Fruit fly (Drosophila melanogaster) whole organism, embryonic: ENCODE measurements around the gene CG43925.
A peak's percentile ranks its signal among the peaks of the same experiment; 100 is the strongest.

Source experiments
- Atf6 ChIP-seq: fragments of 200-800 bp; sonication (Bioruptor generic); IDR thresholded peaks from 2 replicates; pipeline ENCODE4 v1.3.6; 2022; ENCODE audit warnings: missing biosample characterization, missing genetic modification characterization
- B-H1 ChIP-seq: fragments of 200-800 bp; sonication (Bioruptor generic); IDR thresholded peaks from 3 replicates; pipeline ENCODE4 v1.3.6; 2022; ENCODE audit warnings: missing biosample characterization, missing genetic modification characterization
- BEAF-32 ChIP-seq: fragments of 200-800 bp; sonication (Bioruptor generic); optimal IDR thresholded peaks from 3 replicates; lab custom pipeline; 2017; ENCODE audit warnings: missing biosample characterization, missing genetic modification characterization, mild to moderate bottlenecking, moderate library complexity, missing genetic modification reagents
- Blimp-1 ChIP-seq: fragments of 200-800 bp; sonication (Bioruptor generic); optimal IDR thresholded peaks from 3 replicates; lab custom pipeline; 2018; ENCODE audit warnings: missing biosample characterization, missing genetic modification characterization, mild to moderate bottlenecking, moderate library complexity, missing genetic modification reagents
- CG1024 ChIP-seq: fragments of 200-800 bp; sonication (Bioruptor generic); IDR thresholded peaks from 2 replicates; pipeline ENCODE4 v1.3.6; 2022; ENCODE audit warnings: missing biosample characterization, missing genetic modification characterization
- CG10979 ChIP-seq: fragments of 200-800 bp; sonication (Bioruptor generic); optimal IDR thresholded peaks from 2 replicates; lab custom pipeline; 2018; ENCODE audit warnings: missing biosample characterization, mild to moderate bottlenecking, missing genetic modification characterization, moderate library complexity
- CG11504 ChIP-seq: fragments of 200-800 bp; sonication (Bioruptor generic); optimal IDR thresholded peaks from 3 replicates; lab custom pipeline; 2019; ENCODE audit warnings: missing biosample characterization, mild to moderate bottlenecking, missing genetic modification characterization, moderate library complexity
- CG11560 ChIP-seq: fragments of 200-800 bp; sonication (Bioruptor generic); IDR thresholded peaks from 3 replicates; pipeline ENCODE4 v1.3.6; 2022; ENCODE audit warnings: missing biosample characterization, missing genetic modification characterization
- CG15696 ChIP-seq: fragments of 200-800 bp; sonication (Bioruptor generic); optimal IDR thresholded peaks from 2 replicates; lab custom pipeline; 2019; ENCODE audit warnings: missing biosample characterization, mild to moderate bottlenecking, missing genetic modification characterization, moderate library complexity
- CG17612 ChIP-seq: fragments of 200-800 bp; sonication (Bioruptor generic); IDR thresholded peaks from 2 replicates; pipeline ENCODE4 v1.3.6; 2022; ENCODE audit warnings: missing biosample characterization, missing genetic modification characterization
- CG2120 ChIP-seq: fragments of 200-800 bp; sonication (Bioruptor generic); optimal IDR thresholded peaks from 3 replicates; lab custom pipeline; 2016; ENCODE audit warnings: missing biosample characterization, missing genetic modification characterization
- CG31441 ChIP-seq: fragments of 200-800 bp; sonication (Bioruptor generic); IDR thresholded peaks from 2 replicates; pipeline ENCODE4 v1.3.6; 2022; ENCODE audit warnings: missing biosample characterization, missing genetic modification characterization
- CG3726 ChIP-seq: fragments of 200-800 bp; sonication (Bioruptor generic); IDR thresholded peaks from 3 replicates; pipeline ENCODE4, ENCODE4 v1.3.6; 2022; ENCODE audit warnings: missing biosample characterization, missing genetic modification characterization
- CG4424 ChIP-seq: fragments of 200-800 bp; sonication (Bioruptor generic); optimal IDR thresholded peaks from 3 replicates; lab custom pipeline; 2016; ENCODE audit warnings: missing biosample characterization, missing genetic modification characterization
- CG4820 ChIP-seq: fragments of 200-800 bp; sonication (Bioruptor generic); optimal IDR thresholded peaks from 3 replicates; lab custom pipeline; 2016; ENCODE audit warnings: missing biosample characterization, missing genetic modification characterization
- CG6791 ChIP-seq: fragments of 200-800 bp; sonication (Bioruptor generic); IDR thresholded peaks from 3 replicates; pipeline ENCODE4 v1.3.6; 2022; ENCODE audit warnings: missing biosample characterization, missing genetic modification characterization; ENCODE audit not compliant: partially characterized antibody
- CG6854 ChIP-seq: fragments of 200-800 bp; sonication (Bioruptor generic); optimal IDR thresholded peaks from 3 replicates; lab custom pipeline; 2017; ENCODE audit warnings: missing biosample characterization, mild to moderate bottlenecking, missing genetic modification characterization
- CG7271 ChIP-seq: fragments of 200-800 bp; sonication (Bioruptor generic); optimal IDR thresholded peaks from 2 replicates; lab custom pipeline; 2018; ENCODE audit warnings: missing biosample characterization, mild to moderate bottlenecking, missing genetic modification characterization, moderate library complexity
- CG7357 ChIP-seq: fragments of 200-800 bp; sonication (Bioruptor generic); IDR thresholded peaks from 3 replicates; pipeline ENCODE4 v1.3.6; 2022; ENCODE audit warnings: missing biosample characterization, missing genetic modification characterization
- CG8089 ChIP-seq: fragments of 200-800 bp; sonication (Bioruptor generic); optimal IDR thresholded peaks from 3 replicates; lab custom pipeline; 2016; ENCODE audit warnings: missing biosample characterization, missing genetic modification characterization
- CG8388 ChIP-seq: fragments of 200-800 bp; sonication (Bioruptor generic); optimal IDR thresholded peaks from 2 replicates; lab custom pipeline; 2019; ENCODE audit warnings: missing biosample characterization, mild to moderate bottlenecking, missing genetic modification characterization, moderate library complexity
- CG9609 ChIP-seq: fragments of 200-800 bp; sonication (Bioruptor generic); optimal IDR thresholded peaks from 3 replicates; lab custom pipeline; 2016; ENCODE audit warnings: missing biosample characterization, missing genetic modification characterization
- Deaf1 ChIP-seq: fragments of 200-800 bp; optimal IDR thresholded peaks from 3 replicates; lab custom pipeline; 2019; ENCODE audit warnings: missing biosample characterization, mild to moderate bottlenecking, missing genetic modification characterization, moderate library complexity
- Dip2 ChIP-seq: fragments of 200-800 bp; sonication (Bioruptor generic); IDR thresholded peaks from 2 replicates; pipeline ENCODE4 v1.3.6; 2022; ENCODE audit warnings: missing biosample characterization, missing genetic modification characterization
- Ets97D ChIP-seq: fragments of 200-800 bp; sonication (Bioruptor generic); optimal IDR thresholded peaks from 3 replicates; lab custom pipeline; 2016; ENCODE audit warnings: missing biosample characterization, missing genetic modification characterization
- Fer2 ChIP-seq: fragments of 200-800 bp; sonication (Bioruptor generic); optimal IDR thresholded peaks from 2 replicates; lab custom pipeline; 2018; ENCODE audit warnings: missing biosample characterization, mild to moderate bottlenecking, missing genetic modification characterization, moderate library complexity
- H2.0 ChIP-seq: fragments of 200-800 bp; sonication (Bioruptor generic); IDR thresholded peaks from 2 replicates; pipeline ENCODE4 v1.3.6; 2022; ENCODE audit warnings: missing biosample characterization, missing genetic modification characterization
- HLHmδ ChIP-seq: fragments of 200-800 bp; sonication (Bioruptor generic); optimal IDR thresholded peaks from 2 replicates; lab custom pipeline; 2018; ENCODE audit warnings: missing biosample characterization, mild to moderate bottlenecking, missing genetic modification characterization, moderate library complexity
- Hr3 ChIP-seq: fragments of 200-800 bp; sonication (Bioruptor generic); optimal IDR thresholded peaks from 3 replicates; lab custom pipeline; 2016; ENCODE audit warnings: missing biosample characterization, missing genetic modification characterization
- Hsf ChIP-seq: fragments of 200-800 bp; sonication (Bioruptor generic); optimal IDR thresholded peaks from 3 replicates; lab custom pipeline; 2016; ENCODE audit warnings: missing biosample characterization, missing genetic modification characterization
- Usf ChIP-seq: fragments of 200-800 bp; sonication (Bioruptor generic); optimal IDR thresholded peaks from 2 replicates; lab custom pipeline; 2017; ENCODE audit warnings: missing genotype, missing biosample characterization, missing genetic modification characterization
- amos ChIP-seq: fragments of 200-800 bp; sonication (Bioruptor generic); IDR thresholded peaks from 2 replicates; pipeline ENCODE4 v1.3.6; 2022; ENCODE audit warnings: missing biosample characterization, missing genetic modification characterization; ENCODE audit not compliant: partially characterized antibody
- aop ChIP-seq: fragments of 200-800 bp; sonication (Bioruptor generic); IDR thresholded peaks from 2 replicates; pipeline ENCODE4 v1.3.6; 2022; ENCODE audit warnings: missing biosample characterization, missing genetic modification characterization
- caup ChIP-seq: fragments of 200-800 bp; sonication (Bioruptor generic); optimal IDR thresholded peaks from 3 replicates; lab custom pipeline; 2017; ENCODE audit warnings: missing biosample characterization, mild to moderate bottlenecking, missing genetic modification characterization, moderate library complexity; ENCODE audit not compliant: severe bottlenecking
- chn ChIP-seq: fragments of 200-800 bp; sonication (Bioruptor generic); optimal IDR thresholded peaks from 2 replicates; lab custom pipeline; 2016; ENCODE audit warnings: missing biosample characterization, missing genetic modification characterization
- dpn ChIP-seq, 2 experiments: fragments of 200-800 bp; sonication (Bioruptor generic); optimal IDR thresholded peaks; 3 replicates each; lab custom pipeline; 2016; ENCODE audit warnings: missing biosample characterization in 2 of 2, missing genetic modification characterization in 2 of 2
- fru ChIP-seq: fragments of >200 bp; optimal IDR thresholded peaks from 2 replicates; lab custom pipeline; 2017
- gce ChIP-seq: fragments of 200-800 bp; sonication (Bioruptor generic); IDR thresholded peaks from 3 replicates; pipeline ENCODE4 v1.3.6; 2022; ENCODE audit warnings: missing biosample characterization, missing genetic modification characterization
- gcm ChIP-seq: fragments of 200-800 bp; sonication (Bioruptor generic); optimal IDR thresholded peaks from 2 replicates; lab custom pipeline; 2019; ENCODE audit warnings: missing biosample characterization, mild to moderate bottlenecking, missing genetic modification characterization, moderate library complexity
- nerfin-1 ChIP-seq: fragments of 200-800 bp; sonication (Bioruptor generic); optimal IDR thresholded peaks from 3 replicates; lab custom pipeline; 2019; ENCODE audit warnings: missing biosample characterization, mild to moderate bottlenecking, missing genetic modification characterization, moderate library complexity
- phol ChIP-seq: fragments of 200-800 bp; sonication (Bioruptor generic); optimal IDR thresholded peaks from 3 replicates; lab custom pipeline; 2018; ENCODE audit warnings: missing biosample characterization, mild to moderate bottlenecking, missing genetic modification characterization, moderate library complexity
- pros ChIP-seq: fragments of 200-800 bp; sonication (Bioruptor generic); optimal IDR thresholded peaks from 3 replicates; lab custom pipeline; 2019; ENCODE audit warnings: missing biosample characterization, mild to moderate bottlenecking, missing genetic modification characterization, moderate library complexity
- salm ChIP-seq: fragments of 200-800 bp; sonication (Bioruptor generic); optimal IDR thresholded peaks from 2 replicates; lab custom pipeline; 2018; ENCODE audit warnings: missing biosample characterization, mild to moderate bottlenecking, missing genetic modification characterization
- sisA ChIP-seq: fragments of 200-800 bp; sonication (Bioruptor generic); IDR thresholded peaks from 2 replicates; pipeline ENCODE4 v1.3.6; 2022; ENCODE audit warnings: missing biosample characterization, missing genetic modification characterization
- sob ChIP-seq: fragments of 200-800 bp; sonication (Bioruptor generic); IDR thresholded peaks from 2 replicates; pipeline ENCODE4 v1.3.6; 2022; ENCODE audit warnings: missing biosample characterization, missing genetic modification characterization
- stwl ChIP-seq: fragments of 200-800 bp; sonication (Bioruptor generic); optimal IDR thresholded peaks from 3 replicates; lab custom pipeline; 2018; ENCODE audit warnings: missing biosample characterization, mild to moderate bottlenecking, missing genetic modification characterization, moderate library complexity
- tll ChIP-seq, 2 experiments: fragments of 200-800 bp in 1 of 2; fragments of >200 bp in 1 of 2; sonication (Bioruptor generic) in 1 of 2; optimal IDR thresholded peaks; 2 replicates each; lab custom pipeline; 2017 to 2019; ENCODE audit warnings: missing biosample characterization in 2 of 2, missing genetic modification characterization in 2 of 2, mild to moderate bottlenecking in 1 of 2, moderate library complexity in 1 of 2
- trh ChIP-seq: fragments of 200-800 bp; sonication (Bioruptor generic); optimal IDR thresholded peaks from 2 replicates; lab custom pipeline; 2016; ENCODE audit warnings: missing biosample characterization, missing genetic modification characterization
- ttk ChIP-seq: fragments of 200-800 bp; sonication (Bioruptor generic); IDR thresholded peaks from 2 replicates; pipeline ENCODE4 v2.1.2; 2022; ENCODE audit warnings: missing biosample characterization, missing genetic modification characterization
- vfl ChIP-seq: fragments of 200-800 bp; sonication (Bioruptor generic); optimal IDR thresholded peaks from 2 replicates; lab custom pipeline; 2016; ENCODE audit warnings: missing biosample characterization, missing genetic modification characterization
- zfh2 ChIP-seq: fragments of 200-800 bp; sonication (Bioruptor generic); optimal IDR thresholded peaks from 2 replicates; lab custom pipeline; 2016; ENCODE audit warnings: missing biosample characterization, missing genetic modification characterization

The CG43925 gene

DNA sequence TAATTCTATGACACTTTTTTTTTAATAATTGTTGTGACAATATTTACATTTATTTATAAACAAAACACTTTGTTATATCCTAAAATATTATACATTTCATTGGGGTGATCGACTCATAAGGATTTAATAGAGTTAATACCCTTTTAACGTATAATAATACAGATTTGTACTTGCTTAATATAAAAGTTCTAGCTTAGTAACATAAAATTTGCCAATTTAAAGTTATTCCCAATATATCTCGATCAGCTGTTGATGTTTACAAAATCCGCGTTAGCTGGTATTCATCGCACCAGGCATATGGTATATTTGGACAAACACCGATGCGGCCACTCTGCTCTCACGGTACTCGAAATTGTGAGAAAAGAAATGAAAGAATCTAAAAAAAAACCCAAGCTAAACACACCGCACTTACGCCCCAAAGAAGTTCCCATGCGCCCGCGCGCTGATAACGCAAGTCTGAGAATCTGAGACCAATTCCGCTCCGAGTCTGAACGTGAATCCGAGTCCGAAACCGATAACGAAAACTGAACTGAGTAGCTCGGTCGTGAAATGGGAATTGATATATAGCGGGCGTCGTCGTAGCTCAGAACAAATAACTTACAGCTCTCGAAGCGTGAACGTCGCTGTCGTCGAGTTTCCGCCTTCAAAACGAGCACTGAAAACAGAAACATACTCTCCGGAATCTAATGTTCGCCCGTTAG lies 27.4 kb downstream of the CG43925 start, which contains the start of gene Pect (continued):
- TF ChIP-seq Atf6 (GFP tag; lab: Robert Waterston, UW) = no peak
- TF ChIP-seq CG4820 = no peak
- TF ChIP-seq caup = peak; percentile 30
- TF ChIP-seq CG6854 = no peak
- TF ChIP-seq vfl (GFP tag; lab: Kevin White, UChicago) = no peak
- peak; percentile 55; the same call in 1 of the 2 replicates for TF ChIP-seq sob
- TF ChIP-seq ttk (GFP tag; lab: Robert Waterston, UW) = no peak
- no peak for TF ChIP-seq CG15696 (tag; lab: Kevin White, UChicago)
- no peak for TF ChIP-seq gcm (GFP tag; lab: Kevin White, UChicago)
- peak; percentile 63 for TF ChIP-seq phol (tag; lab: Kevin White, UChicago)
- TF ChIP-seq Deaf1 (tag; lab: Kevin White, UChicago) = peak; percentile 95
- TF ChIP-seq sisA (GFP tag; lab: Robert Waterston, UW) = no peak
- no peak for TF ChIP-seq Dip2 (GFP tag; lab: Robert Waterston, UW)
- TF ChIP-seq CG7357 (GFP tag; lab: Robert Waterston, UW) = no peak
- no peak for TF ChIP-seq HLHmδ (GFP tag; lab: Kevin White, UChicago)
- TF ChIP-seq CG31441 (GFP tag; lab: Robert Waterston, UW) = no peak
- TF ChIP-seq CG8089 (GFP tag; lab: Kevin White, UChicago) = no peak
- no peak for TF ChIP-seq chn
- no peak for TF ChIP-seq fru (lab: Kevin White, UChicago)
- TF ChIP-seq CG11560 (tag; lab: Robert Waterston, UW) = no peak
- no peak for TF ChIP-seq CG3726 (GFP tag; lab: Robert Waterston, UW)
- no peak for TF ChIP-seq CG8388 (GFP tag; lab: Kevin White, UChicago)
- TF ChIP-seq CG7271 = no peak
- TF ChIP-seq Blimp-1 (GFP tag; lab: Kevin White, UChicago) = no peak
- no peak for TF ChIP-seq CG6791 (GFP tag; lab: Robert Waterston, UW)
- peak; percentile 37 for TF ChIP-seq Hr3 (GFP tag; lab: Kevin White, UChicago)
- TF ChIP-seq zfh2 (GFP tag; lab: Kevin White, UChicago) = no peak
- TF ChIP-seq Fer2 (tag; lab: Kevin White, UChicago) = no peak
- no peak for TF ChIP-seq Hsf
- TF ChIP-seq CG11504 (tag; lab: Kevin White, UChicago) = no peak
- no peak for TF ChIP-seq CG17612 (GFP tag; lab: Robert Waterston, UW)
- TF ChIP-seq salm = no peak
- no peak for TF ChIP-seq CG9609 (GFP tag; lab: Kevin White, UChicago)
- no peak for TF ChIP-seq CG4424 (GFP tag; lab: Kevin White, UChicago)
- peak; percentile 9 for TF ChIP-seq stwl (tag; lab: Kevin White, UChicago)
- TF ChIP-seq Usf (GFP tag; lab: Kevin White, UChicago) = no peak
- TF ChIP-seq B-H1 (GFP tag; lab: Robert Waterston, UW) = no peak
- TF ChIP-seq H2.0 = no peak
- TF ChIP-seq amos (GFP tag; lab: Robert Waterston, UW) = peak; percentile 64
- TF ChIP-seq CG1024 (GFP tag; lab: Robert Waterston, UW) = no peak
- TF ChIP-seq gce = no peak
- no peak for TF ChIP-seq dpn (GFP tag; optimal IDR thresholded peaks at IDR 0.05; lab: Kevin White, UChicago)
- TF ChIP-seq CG10979 (tag; lab: Kevin White, UChicago) = no peak
- TF ChIP-seq CG2120 (GFP tag; lab: Kevin White, UChicago) = no peak
- peak; percentile 31 for TF ChIP-seq pros (GFP tag; lab: Kevin White, UChicago)
- TF ChIP-seq Ets97D = no peak
- TF ChIP-seq BEAF-32 (GFP tag; lab: Kevin White, UChicago) = peak; percentile 83
- peak in 1 of 2 experiments; percentile 14 for TF ChIP-seq tll (GFP tag; optimal IDR thresholded peaks at IDR 0.05; lab: Kevin White, UChicago)
- TF ChIP-seq nerfin-1 (tag; lab: Kevin White, UChicago) = no peak
- TF ChIP-seq aop (GFP tag; lab: Robert Waterston, UW) = no peak
- no peak for TF ChIP-seq trh (GFP tag; lab: Kevin White, UChicago)
